Worm (Caenorhabditis elegans): Measurements from ENCODE around the gene sgk-1.
"Not testable (repeated sequence)": the region's sequence is repeated elsewhere in the genome, so short reads cannot be mapped to it uniquely, and the experiment has no call there.

Gene sgk-1

DNA sequence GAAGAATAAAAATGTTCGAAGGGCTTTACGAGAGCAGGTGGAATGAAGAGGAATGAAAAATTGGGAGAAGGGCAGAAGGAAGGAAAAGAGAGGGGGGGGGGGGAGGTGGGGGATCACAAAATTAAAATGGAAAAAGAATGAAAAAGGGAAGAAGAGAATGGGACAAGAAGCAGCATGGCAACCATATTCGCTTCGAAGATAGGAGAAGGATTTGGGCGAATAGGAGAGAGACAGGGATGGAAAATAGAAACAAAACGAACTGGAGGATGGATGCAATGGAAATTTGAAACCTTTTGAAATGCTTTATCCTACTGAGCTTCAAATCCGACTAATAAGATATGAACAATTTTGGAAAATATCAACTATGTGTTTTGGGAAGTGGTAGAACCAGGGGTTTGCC lies 11.2 kb downstream of the sgk-1 start, which contains the start of gene W10G6.6:
Gene W10G6.6, minus strand, starts transcription at position 101 of the 400 bp plus-strand sequence.
- TF ChIP-seq nhr-12 (tag; optimal IDR thresholded peaks at IDR 0.05) (no peak), nhr-76 (tag; optimal IDR thresholded peaks at IDR 0.05) (no peak), hlh-1 (tag; optimal IDR thresholded peaks at IDR 0.05) (no peak), ceh-83 (GFP tag; optimal IDR thresholded peaks at IDR 0.05) (no peak), unc-39 (tag; optimal IDR thresholded peaks at IDR 0.05) (no peak), mab-5 (tag; optimal IDR thresholded peaks at IDR 0.05) (no peak), ceh-43 (GFP tag; optimal IDR thresholded peaks at IDR 0.05) (no peak), ceh-39 (tag; optimal IDR thresholded peaks at IDR 0.05) (no peak)

DNA sequence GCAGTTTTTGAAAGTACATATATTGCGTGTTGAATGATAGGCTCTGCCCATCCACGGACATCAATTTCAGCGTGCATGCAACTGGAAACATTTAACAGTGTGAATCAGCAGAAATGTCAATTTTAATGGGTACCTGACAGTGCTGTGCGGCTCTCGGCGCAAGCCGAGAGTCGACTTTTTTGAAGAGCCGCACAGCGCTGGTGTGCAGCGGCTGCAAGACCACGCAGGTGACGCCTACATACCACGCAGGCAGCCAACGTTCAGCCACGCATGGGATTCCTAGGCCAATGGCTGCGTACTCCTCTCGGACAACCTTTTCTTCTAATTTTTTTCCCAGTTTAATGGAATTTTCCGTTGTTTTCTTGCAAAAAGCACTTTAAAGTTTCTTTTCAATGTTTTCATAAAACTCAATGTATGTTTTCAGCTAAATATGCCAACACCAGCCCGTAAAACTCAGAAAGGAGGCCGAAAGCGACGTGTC lies 17.1 kb downstream of the sgk-1 start, which contains the start of gene W10G6.1:
Gene W10G6.1, plus strand, starts transcription at position 431 of the 481 bp plus-strand sequence.
- TF ChIP-seq lsy-2 (tag; optimal IDR thresholded peaks at IDR 0.05) (no peak), nhr-237 (tag; optimal IDR thresholded peaks at IDR 0.05) (no peak), unc-120 (tag; optimal IDR thresholded peaks at IDR 0.05; ENCODE audit: poor library complexity, severe bottlenecking) (no peak), bed-3 (GFP tag; optimal IDR thresholded peaks at IDR 0.05) (no peak), elt-1 (tag; optimal IDR thresholded peaks at IDR 0.05; ENCODE audit: borderline replicate concordance, insufficient read depth) (no peak), nhr-2 (tag; optimal IDR thresholded peaks at IDR 0.05) (no peak), mls-2 (tag; optimal IDR thresholded peaks at IDR 0.05) (no peak), cnd-1 (tag; optimal IDR thresholded peaks at IDR 0.05) (no peak), ham-2 (GFP tag; optimal IDR thresholded peaks at IDR 0.05) (no peak)

DNA sequence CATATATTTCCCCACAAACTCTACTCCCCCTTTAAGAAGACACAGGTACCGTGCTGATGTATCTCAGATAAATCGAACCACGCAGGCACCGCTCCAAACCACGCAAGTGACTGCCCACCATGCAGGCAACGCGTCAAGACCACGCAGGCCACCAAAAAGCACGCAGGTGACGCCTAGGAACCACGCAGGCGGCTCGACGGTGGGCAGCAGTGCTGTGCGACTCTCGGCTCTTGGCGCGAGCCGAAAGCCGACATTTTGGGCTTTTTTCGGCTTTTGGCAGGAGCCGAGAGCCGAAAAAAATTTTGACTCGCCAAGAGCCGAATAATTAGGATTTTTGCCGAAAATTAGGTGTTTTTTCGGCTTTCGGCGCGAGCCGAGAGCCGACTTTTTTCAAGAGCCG lies 18.8 kb downstream of the sgk-1 start:
- TF ChIP-seq ceh-43 (GFP tag; optimal IDR thresholded peaks at IDR 0.05) (no peak), tbx-8 (GFP tag; optimal IDR thresholded peaks at IDR 0.05) (no peak), pha-4 (tag; optimal IDR thresholded peaks at IDR 0.05) (no peak), unc-62 (GFP tag; optimal IDR thresholded peaks at IDR 0.05) (no peak), ztf-11 (tag; optimal IDR thresholded peaks at IDR 0.05) (no peak), zip-8 (tag; optimal IDR thresholded peaks at IDR 0.05) (no peak), mep-1 (tag; optimal IDR thresholded peaks at IDR 0.05) (no peak), mls-2 (tag; optimal IDR thresholded peaks at IDR 0.05) (no peak), unc-39 (tag; optimal IDR thresholded peaks at IDR 0.05) (no peak), blmp-1 (tag; optimal IDR thresholded peaks at IDR 0.05) (no peak), elt-3 (tag; optimal IDR thresholded peaks at IDR 0.05) (no peak), nhr-28 (tag; optimal IDR thresholded peaks at IDR 0.05) (no peak), ceh-83 (GFP tag; optimal IDR thresholded peaks at IDR 0.05) (no peak), snpc-4 (tag; optimal IDR thresholded peaks at IDR 0.05) (no peak)

DNA sequence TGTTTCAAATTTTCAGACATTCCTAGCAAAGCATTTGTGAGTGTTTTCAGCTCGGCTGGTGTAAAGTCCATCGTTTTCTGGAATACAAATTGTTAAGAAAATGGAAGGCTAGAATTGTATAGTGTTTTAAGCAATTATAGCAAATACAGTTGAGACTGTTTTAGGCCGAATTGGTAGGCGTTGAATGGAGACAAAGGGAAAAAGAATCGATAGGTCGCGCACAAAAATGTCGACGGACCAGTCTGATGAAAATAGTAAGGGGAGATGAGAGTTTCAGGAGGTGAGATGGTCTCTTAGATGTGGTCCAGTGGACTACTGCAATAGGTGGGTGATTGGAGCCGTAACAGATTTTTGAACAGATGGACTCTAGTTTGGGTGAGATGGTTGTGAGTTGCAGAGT lies 21.3 kb downstream of the sgk-1 start:
- TF ChIP-seq hlh-1 (tag; optimal IDR thresholded peaks at IDR 0.05) (no peak), ceh-39 (tag; optimal IDR thresholded peaks at IDR 0.05) (peak; percentile 92)

DNA sequence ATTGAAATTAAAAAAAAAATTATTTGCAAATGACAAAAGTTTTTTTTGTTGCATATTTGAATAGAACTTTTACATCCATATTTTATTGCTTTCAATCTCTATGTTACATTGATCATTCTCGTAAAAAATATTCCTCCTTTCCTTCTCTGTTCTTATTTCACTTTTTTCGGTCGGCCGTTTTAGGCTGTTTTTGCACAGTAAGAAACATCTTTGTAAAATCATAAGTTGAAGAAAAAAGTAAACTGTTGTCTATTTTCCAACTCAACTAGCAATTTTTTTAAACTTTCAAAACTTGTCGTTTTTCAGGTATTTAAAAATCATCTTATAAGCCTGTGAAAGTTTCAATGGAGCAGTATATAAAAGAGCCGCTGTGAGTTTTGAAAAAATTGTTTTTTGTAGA lies 33.3 kb downstream of the sgk-1 start, which contains the start of gene F23A7.5:
Gene F23A7.5, plus strand, starts transcription at position 301 of the 400 bp plus-strand sequence.
- TF ChIP-seq elt-1 (tag; optimal IDR thresholded peaks at IDR 0.05; ENCODE audit: borderline replicate concordance, insufficient read depth) (no peak), lsy-2 (tag; optimal IDR thresholded peaks at IDR 0.05) (no peak), lin-13 (tag; optimal IDR thresholded peaks at IDR 0.05) (no peak), snpc-4 (tag; optimal IDR thresholded peaks at IDR 0.05) (no peak), flh-1 (GFP tag; optimal IDR thresholded peaks at IDR 0.05) (no peak), ces-1 (GFP tag; optimal IDR thresholded peaks at IDR 0.05) (no peak), bed-3 (GFP tag; optimal IDR thresholded peaks at IDR 0.05) (no peak), elt-3 (tag; optimal IDR thresholded peaks at IDR 0.05) (no peak), ceh-39 (tag; optimal IDR thresholded peaks at IDR 0.05) (no peak)

DNA sequence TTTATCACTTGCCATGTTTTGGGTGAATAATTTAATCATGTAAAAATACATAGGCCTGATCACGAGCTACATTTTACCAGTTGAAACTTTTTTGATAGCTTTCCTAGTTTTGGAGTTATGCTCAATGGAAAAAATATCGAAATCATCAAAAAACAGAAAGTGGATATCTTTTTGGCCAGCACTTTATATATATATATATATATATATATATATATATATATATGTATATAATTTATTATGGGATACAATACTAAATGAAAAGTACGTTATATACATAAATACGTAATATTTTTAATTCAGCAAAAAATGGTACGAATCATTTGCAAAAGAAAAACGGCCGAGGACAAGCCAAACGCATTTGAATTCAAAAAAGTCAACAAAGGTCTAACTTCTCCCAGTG lies 42.2 kb downstream of the sgk-1 start, which contains the start of gene F23A7.3:
Gene F23A7.3, plus strand, starts transcription at position 301 of the 400 bp plus-strand sequence.
- not testable (repeated sequence) for TF ChIP-seq lin-13, pha-4, hlh-1 (tag; optimal IDR thresholded peaks at IDR 0.05)
